Worm (Caenorhabditis elegans): ENCODE results near the gene srw-24.

The srw-24 gene

DNA sequence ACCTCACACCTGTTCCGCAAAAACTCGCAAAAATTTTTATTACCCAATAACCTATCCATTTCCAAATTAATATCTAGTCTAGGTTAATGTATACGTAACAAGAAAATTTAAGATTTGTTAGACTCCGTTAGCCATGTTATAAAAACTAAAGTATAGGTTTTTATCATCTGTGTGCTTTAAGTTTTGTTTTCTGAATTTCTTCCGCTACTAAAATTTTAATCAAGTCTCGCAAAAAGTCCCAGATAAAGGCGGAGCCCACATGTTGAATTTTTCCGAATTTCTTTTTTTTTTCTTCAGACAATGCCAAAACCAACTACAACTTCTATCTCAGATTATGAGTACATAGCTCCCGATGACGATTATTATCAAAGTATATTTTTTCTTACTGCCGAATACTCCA, 8.4 kb downstream of the srw-24 start, which contains the start of gene srw-13:
Gene srw-13 (plus strand): TSS at position 301 of the 400 bp plus-strand sequence.
- no peak for TF ChIP-seq unc-62 (GFP tag; optimal IDR thresholded peaks at IDR 0.05)
- TF ChIP-seq blmp-1 (tag; optimal IDR thresholded peaks at IDR 0.05; ENCODE audit: insufficient read depth) = no peak
- TF ChIP-seq ZK546.5 (tag; optimal IDR thresholded peaks at IDR 0.05) = no peak
- no peak for TF ChIP-seq ztf-11 (tag; optimal IDR thresholded peaks at IDR 0.05)
- no peak for TF ChIP-seq nhr-77 (tag; optimal IDR thresholded peaks at IDR 0.05)
- TF ChIP-seq unc-39 (tag; optimal IDR thresholded peaks at IDR 0.05) = no peak
- TF ChIP-seq ztf-4 (tag; optimal IDR thresholded peaks at IDR 0.05) = no peak

- TF ChIP-seq elt-3 (tag; optimal IDR thresholded peaks at IDR 0.05) = no peak
- TF ChIP-seq zag-1 (tag; optimal IDR thresholded peaks at IDR 0.05) = no peak
- TF ChIP-seq nhr-237 (tag; optimal IDR thresholded peaks at IDR 0.05) = no peak
- no peak for TF ChIP-seq C34F6.9 (tag; optimal IDR thresholded peaks at IDR 0.05)
- no peak for TF ChIP-seq ztf-1 (GFP tag; conservative IDR thresholded peaks at IDR 0.05)
- no peak for TF ChIP-seq sem-4 (tag; optimal IDR thresholded peaks at IDR 0.05)
- TF ChIP-seq nhr-129 (tag; optimal IDR thresholded peaks at IDR 0.05) = no peak
- TF ChIP-seq alr-1 (tag; optimal IDR thresholded peaks at IDR 0.05) = no peak
Measured at ce11 chrV:15235661-15236060, 11.9 kb downstream of the srw-24 start, which contains the start of gene nhr-164. TSS of gene nhr-164 (minus strand) at chrV:15235761.

- no peak for TF ChIP-seq fos-1 (tag; optimal IDR thresholded peaks at IDR 0.05)
- no peak for TF ChIP-seq nhr-12 (tag; optimal IDR thresholded peaks at IDR 0.05)
- no peak for TF ChIP-seq sma-3 (GFP tag; optimal IDR thresholded peaks at IDR 0.05)
- no peak for TF ChIP-seq unc-39 (tag; optimal IDR thresholded peaks at IDR 0.05)
- TF ChIP-seq elt-1 (tag; optimal IDR thresholded peaks at IDR 0.05) = no peak
- TF ChIP-seq peb-1 (tag; optimal IDR thresholded peaks at IDR 0.05) = no peak
- TF ChIP-seq sma-9 (GFP tag; optimal IDR thresholded peaks at IDR 0.05) = no peak
- TF ChIP-seq sma-9 (tag; optimal IDR thresholded peaks at IDR 0.05) = no peak
- no peak for TF ChIP-seq nhr-129 (tag; optimal IDR thresholded peaks at IDR 0.05)
- TF ChIP-seq mab-5 (tag; optimal IDR thresholded peaks at IDR 0.05) = no peak
- no peak for TF ChIP-seq nhr-23 (tag; optimal IDR thresholded peaks at IDR 0.05)
- no peak for TF ChIP-seq aly-2 (tag; optimal IDR thresholded peaks at IDR 0.05)
- TF ChIP-seq crh-2 (tag; optimal IDR thresholded peaks at IDR 0.05) = no peak
- TF ChIP-seq C34F6.9 (tag; optimal IDR thresholded peaks at IDR 0.05) = no peak
- no peak for TF ChIP-seq egl-27 (tag; optimal IDR thresholded peaks at IDR 0.05)
- no peak for TF ChIP-seq ZK546.5 (tag; optimal IDR thresholded peaks at IDR 0.05)
- no peak for TF ChIP-seq nhr-77 (tag; optimal IDR thresholded peaks at IDR 0.05)
- no peak for TF ChIP-seq skn-1 (tag; optimal IDR thresholded peaks at IDR 0.05)
- TF ChIP-seq unc-62 (GFP tag; optimal IDR thresholded peaks at IDR 0.05) = no peak
- no peak for TF ChIP-seq Y55F3AM.14 (GFP tag; optimal IDR thresholded peaks at IDR 0.05)
Measured at ce11 chrV:15238552-15238951, 14.8 kb downstream of the srw-24 start, which contains the start of gene srw-12. TSS of gene srw-12 (minus strand) at chrV:15238652.

DNA sequence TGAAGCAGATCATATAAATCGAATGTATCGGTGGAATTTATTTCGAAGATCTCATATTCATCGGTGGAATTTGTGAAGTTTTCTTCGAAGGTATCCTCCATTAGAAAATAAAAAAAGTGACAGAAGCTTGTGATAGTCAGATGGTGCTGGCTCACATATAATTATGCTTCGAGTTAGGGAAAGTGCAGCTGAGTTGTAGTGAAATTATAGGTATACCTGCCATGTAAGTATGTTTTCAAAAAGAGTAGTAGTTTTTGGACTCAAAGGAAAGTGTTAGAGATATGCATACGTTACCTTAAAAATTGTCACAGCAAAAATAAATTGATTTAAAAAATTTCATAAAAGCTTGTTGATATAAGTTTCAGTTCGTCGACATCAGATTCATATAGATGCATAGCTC, 16.4 kb downstream of the srw-24 start, which contains the start of gene srw-11:
Gene srw-11 (minus strand): TSS at position 101 of the 400 bp plus-strand sequence.
- TF ChIP-seq nhr-77 (tag; optimal IDR thresholded peaks at IDR 0.05) (no peak), sma-9 (GFP tag; optimal IDR thresholded peaks at IDR 0.05) (no peak), sma-9 (tag; optimal IDR thresholded peaks at IDR 0.05) (no peak), gmeb-1 (tag; optimal IDR thresholded peaks at IDR 0.05) (no peak), nhr-12 (tag; optimal IDR thresholded peaks at IDR 0.05) (no peak), nhr-10 (tag; optimal IDR thresholded peaks at IDR 0.05) (no peak), peb-1 (tag; optimal IDR thresholded peaks at IDR 0.05) (no peak), lin-39 (tag; optimal IDR thresholded peaks at IDR 0.05) (no peak), nhr-6 (tag; optimal IDR thresholded peaks at IDR 0.05) (no peak), nhr-237 (tag; optimal IDR thresholded peaks at IDR 0.05) (no peak), nhr-129 (tag; optimal IDR thresholded peaks at IDR 0.05) (no peak), nhr-11 (tag; optimal IDR thresholded peaks at IDR 0.05) (no peak), lin-11 (tag; optimal IDR thresholded peaks at IDR 0.05) (no peak), lin-13 (GFP tag; optimal IDR thresholded peaks at IDR 0.05) (no peak), sem-4 (tag; optimal IDR thresholded peaks at IDR 0.05) (no peak), aly-2 (tag; optimal IDR thresholded peaks at IDR 0.05) (no peak)

- TF ChIP-seq elt-1 (tag; optimal IDR thresholded peaks at IDR 0.05) = no peak
- no peak for TF ChIP-seq mab-5 (tag; optimal IDR thresholded peaks at IDR 0.05)
- TF ChIP-seq gmeb-1 (tag; optimal IDR thresholded peaks at IDR 0.05) = no peak
- TF ChIP-seq lin-11 (tag; optimal IDR thresholded peaks at IDR 0.05) = no peak
- no peak for TF ChIP-seq sma-9 (GFP tag; optimal IDR thresholded peaks at IDR 0.05)
- no peak for TF ChIP-seq sma-9 (tag; optimal IDR thresholded peaks at IDR 0.05)
- TF ChIP-seq crh-2 (tag; optimal IDR thresholded peaks at IDR 0.05) = no peak
- no peak for TF ChIP-seq skn-1 (tag; optimal IDR thresholded peaks at IDR 0.05)
- TF ChIP-seq Y55F3AM.14 (GFP tag; optimal IDR thresholded peaks at IDR 0.05) = no peak
Measured at ce11 chrV:15241259-15241658, 17.5 kb downstream of the srw-24 start, which contains the start of gene chil-12. TSS of gene chil-12 (plus strand) at chrV:15241559.

Data from whole organism, L2 larva.